Fruit fly (Drosophila melanogaster): ENCODE results near the gene CG5011.
A peak's percentile ranks its signal among the peaks of the same experiment; 100 is the strongest.

CG5011 gene

dm6 chr2L:1183799-1184198 is 16.7 kb upstream of the CG5011 start, which contains the start of the genes CG5126 and Tgt (continued):
- no peak for TF ChIP-seq CG34376 (GFP tag; optimal IDR thresholded peaks at IDR 0.05)
- TF ChIP-seq fru (optimal IDR thresholded peaks at IDR 0.05) = no peak
- no peak for TF ChIP-seq CG12659 (GFP tag; optimal IDR thresholded peaks at IDR 0.05)
- TF ChIP-seq unpg (GFP tag; optimal IDR thresholded peaks at IDR 0.05) = no peak
- no peak for TF ChIP-seq CG3847 (GFP tag; IDR thresholded peaks at IDR 0.05)
- no peak for TF ChIP-seq Ada2b (GFP tag; IDR thresholded peaks at IDR 0.05)
- 0 out of 2 replicates have a peak, but pooled peaks have one; percentile 18 for TF ChIP-seq Oaz (GFP tag; IDR thresholded peaks at IDR 0.05)
- TF ChIP-seq H15 (GFP tag; IDR thresholded peaks at IDR 0.05) = no peak
- TF ChIP-seq CG9817 (tag; optimal IDR thresholded peaks at IDR 0.05) = no peak
- no peak for TF ChIP-seq exex (tag; optimal IDR thresholded peaks at IDR 0.05)
- TF ChIP-seq pb (GFP tag; optimal IDR thresholded peaks at IDR 0.05) = no peak
- TF ChIP-seq CG14860 (GFP tag; IDR thresholded peaks at IDR 0.05; ENCODE audit: partially characterized antibody) = no peak
- no peak for TF ChIP-seq pho (GFP tag; optimal IDR thresholded peaks at IDR 0.05)
- no peak for TF ChIP-seq CG11456 (GFP tag; IDR thresholded peaks at IDR 0.05)
- TF ChIP-seq ems (GFP tag; optimal IDR thresholded peaks at IDR 0.05) = no peak
- no peak for TF ChIP-seq CG10209 (GFP tag; optimal IDR thresholded peaks at IDR 0.05)
- peak; percentile 74 for TF ChIP-seq pzg (GFP tag; optimal IDR thresholded peaks at IDR 0.05)
- TF ChIP-seq CG10321 (GFP tag; IDR thresholded peaks at IDR 0.05) = no peak
- TF ChIP-seq sisA (GFP tag; IDR thresholded peaks at IDR 0.05) = no peak
- TF ChIP-seq CG4707 (GFP tag; optimal IDR thresholded peaks at IDR 0.05) = no peak
- TF ChIP-seq az2 (GFP tag; optimal IDR thresholded peaks at IDR 0.05) = no peak
- TF ChIP-seq NFAT (GFP tag; IDR thresholded peaks at IDR 0.05) = no peak
- no peak for TF ChIP-seq dysf (GFP tag; IDR thresholded peaks at IDR 0.05)
- TF ChIP-seq Med (GFP tag) = peak; percentile 60
- TF ChIP-seq yki (optimal IDR thresholded peaks at IDR 0.05) = no peak
- TF ChIP-seq kah (GFP tag; optimal IDR thresholded peaks at IDR 0.05) = no peak
- TF ChIP-seq ab (GFP tag; optimal IDR thresholded peaks at IDR 0.05) = no peak
- TF ChIP-seq CG15479 (GFP tag; optimal IDR thresholded peaks at IDR 0.05) = no peak
- no peak for TF ChIP-seq CG9215 (GFP tag; IDR thresholded peaks at IDR 0.05)
- TF ChIP-seq CG3281 (GFP tag; optimal IDR thresholded peaks at IDR 0.05) = no peak
- no peak for TF ChIP-seq CrebB (tag; optimal IDR thresholded peaks at IDR 0.05)
- no peak for TF ChIP-seq mam (GFP tag; optimal IDR thresholded peaks at IDR 0.05)
- TF ChIP-seq BtbVII (GFP tag; optimal IDR thresholded peaks at IDR 0.05) = no peak
- no peak for TF ChIP-seq CG10959 (GFP tag; IDR thresholded peaks at IDR 0.05)
- no peak for TF ChIP-seq NK7.1 (GFP tag; optimal IDR thresholded peaks at IDR 0.05)
- no peak for TF ChIP-seq z (GFP tag; IDR thresholded peaks at IDR 0.05)
- no peak for TF ChIP-seq CG12744 (GFP tag; optimal IDR thresholded peaks at IDR 0.05)
- no peak for TF ChIP-seq so (GFP tag; IDR thresholded peaks at IDR 0.05)
- no peak for TF ChIP-seq CG7987 (GFP tag; optimal IDR thresholded peaks at IDR 0.05)
- TF ChIP-seq chif (GFP tag; optimal IDR thresholded peaks at IDR 0.05) = no peak
- no peak for TF ChIP-seq fd102C (GFP tag; optimal IDR thresholded peaks at IDR 0.05)
- TF ChIP-seq CG6175 (GFP tag; IDR thresholded peaks at IDR 0.05) = no peak
- no peak for TF ChIP-seq CG10147 (GFP tag; optimal IDR thresholded peaks at IDR 0.05)
- no peak for TF ChIP-seq pita (GFP tag; optimal IDR thresholded peaks at IDR 0.05)
- TF ChIP-seq CG4854 (GFP tag; optimal IDR thresholded peaks at IDR 0.05) = no peak
- no peak for TF ChIP-seq ara (GFP tag; IDR thresholded peaks at IDR 0.05)
- TF ChIP-seq D19B (GFP tag; optimal IDR thresholded peaks at IDR 0.05) = no peak
- no peak for TF ChIP-seq CG10462 (GFP tag; optimal IDR thresholded peaks at IDR 0.05)
- TF ChIP-seq Dll (GFP tag; IDR thresholded peaks at IDR 0.05; ENCODE audit: partially characterized antibody) = peak; percentile 68; the same call in 2 of the 4 replicates
- TF ChIP-seq CG13775 (GFP tag; optimal IDR thresholded peaks at IDR 0.05) = no peak
- TF ChIP-seq jumu (GFP tag; optimal IDR thresholded peaks at IDR 0.05) = no peak
- TF ChIP-seq Hand (GFP tag; optimal IDR thresholded peaks at IDR 0.05) = no peak
- no peak for TF ChIP-seq chn (GFP tag; optimal IDR thresholded peaks at IDR 0.05)

Measured in whole organism, embryonic.